Worm (Caenorhabditis elegans) whole organism, L3 larva: Measurements from ENCODE around the gene cah-1.
"Not testable (repeated sequence)": the region's sequence is repeated elsewhere in the genome, so short reads cannot be mapped to it uniquely, and the experiment has no call there.

Source experiments
- R02D3.7 ChIP-seq: fragments of 150-350 bp; optimal IDR thresholded peaks from 2 replicates; lab custom pipeline; 2014; ENCODE audit warnings: missing biosample characterization, missing genetic modification characterization
- ZK546.5 ChIP-seq: sonication (generic microtip); optimal IDR thresholded peaks from 2 replicates; lab custom pipeline; 2017; ENCODE audit warnings: missing biosample characterization, missing genetic modification characterization
- ama-1 ChIP-seq: fragments of 150-350 bp; optimal IDR thresholded peaks from 2 replicates; lab custom pipeline; 2018
- ceh-28 ChIP-seq: fragments of 150-350 bp; optimal IDR thresholded peaks from 2 replicates; lab custom pipeline; 2014; ENCODE audit warnings: missing biosample characterization, missing genetic modification reagents, missing genetic modification characterization
- ceh-82 ChIP-seq: fragments of 150-350 bp; optimal IDR thresholded peaks from 2 replicates; lab custom pipeline; 2014; ENCODE audit warnings: missing biosample characterization, missing genetic modification characterization
- ceh-9 ChIP-seq: sonication (generic microtip); optimal IDR thresholded peaks from 2 replicates; lab custom pipeline; 2018; ENCODE audit warnings: missing biosample characterization, missing genetic modification characterization
- daf-12 ChIP-seq: fragments of 150-350 bp; optimal IDR thresholded peaks from 2 replicates; lab custom pipeline; 2014; ENCODE audit warnings: missing biosample characterization, missing genetic modification reagents, missing genetic modification characterization
- egl-27 ChIP-seq: sonication (generic microtip); optimal IDR thresholded peaks from 4 replicates; lab custom pipeline; 2017; ENCODE audit warnings: missing biosample characterization, missing genetic modification reagents, missing genetic modification characterization
- egl-5 ChIP-seq: fragments of 150-350 bp; optimal IDR thresholded peaks from 2 replicates; lab custom pipeline; 2017; ENCODE audit warnings: missing biosample characterization, missing genetic modification reagents, missing genetic modification characterization, inconsistent platforms
- elt-3 ChIP-seq, 3 experiments: fragments of 150-350 bp in 1 of 3; sonication (generic microtip) in 2 of 3; optimal IDR thresholded peaks; 2 replicates in 2 of 3; 4 replicates in 1 of 3; lab custom pipeline; 2014 to 2017; ENCODE audit warnings: missing biosample characterization in 3 of 3, missing genetic modification characterization in 3 of 3
- eor-1 ChIP-seq, 2 experiments: fragments of 150-350 bp; optimal IDR thresholded peaks; 2 replicates each; lab custom pipeline; 2014 to 2018; ENCODE audit warnings: missing biosample characterization in 2 of 2, missing genetic modification characterization in 2 of 2
- fkh-10 ChIP-seq: sonication (generic microtip); optimal IDR thresholded peaks from 2 replicates; lab custom pipeline; 2017; ENCODE audit warnings: missing biosample characterization, missing genetic modification reagents, missing genetic modification characterization
- fkh-2 ChIP-seq: fragments of 150-350 bp; optimal IDR thresholded peaks from 2 replicates; lab custom pipeline; 2014; ENCODE audit warnings: missing biosample characterization, missing genetic modification reagents, missing genetic modification characterization
- fos-1 ChIP-seq: fragments of 150-350 bp; optimal IDR thresholded peaks from 2 replicates; lab custom pipeline; 2014; ENCODE audit warnings: missing biosample characterization, missing genetic modification characterization
- hmg-11 ChIP-seq: sonication (generic microtip); optimal IDR thresholded peaks from 2 replicates; lab custom pipeline; 2016; ENCODE audit warnings: missing genetic modification characterization, missing compliant biosample characterization
- jun-1 ChIP-seq: fragments of 150-350 bp; optimal IDR thresholded peaks from 2 replicates; lab custom pipeline; 2014; ENCODE audit warnings: missing biosample characterization, missing genetic modification reagents, missing genetic modification characterization
- lin-15B ChIP-seq: fragments of 150-350 bp; optimal IDR thresholded peaks from 2 replicates; lab custom pipeline; 2014; ENCODE audit warnings: missing biosample characterization, missing genetic modification characterization
- lsy-12 ChIP-seq: sonication (generic microtip); optimal IDR thresholded peaks from 2 replicates; lab custom pipeline; 2016; ENCODE audit warnings: mild to moderate bottlenecking, missing genetic modification characterization, missing compliant biosample characterization
- mdl-1 ChIP-seq: fragments of 150-350 bp; optimal IDR thresholded peaks from 2 replicates; lab custom pipeline; 2014; ENCODE audit warnings: missing biosample characterization, missing genetic modification characterization
- mml-1 ChIP-seq: fragments of 150-350 bp; sonication (generic microtip); optimal IDR thresholded peaks from 3 replicates; lab custom pipeline; 2014; ENCODE audit warnings: missing biosample characterization, missing genetic modification characterization
- nfya-1 ChIP-seq: sonication (generic microtip); optimal IDR thresholded peaks from 2 replicates; lab custom pipeline; 2017; ENCODE audit warnings: missing genetic modification characterization, mild to moderate bottlenecking, missing compliant biosample characterization, antibody characterized with exemption, moderate library complexity; ENCODE audit not compliant: insufficient read depth
- nhr-11 ChIP-seq: fragments of 150-350 bp; optimal IDR thresholded peaks from 2 replicates; lab custom pipeline; 2014; ENCODE audit warnings: missing biosample characterization, missing genetic modification characterization
- nhr-23 ChIP-seq: fragments of 150-350 bp; optimal IDR thresholded peaks from 2 replicates; lab custom pipeline; 2014; ENCODE audit warnings: missing biosample characterization, missing genetic modification reagents, missing genetic modification characterization
- nhr-237 ChIP-seq: fragments of 150-350 bp; optimal IDR thresholded peaks from 2 replicates; lab custom pipeline; 2014; ENCODE audit warnings: missing biosample characterization, missing genetic modification characterization
- nhr-25 ChIP-seq: sonication (generic microtip); optimal IDR thresholded peaks from 2 replicates; lab custom pipeline; 2017; ENCODE audit warnings: missing biosample characterization, missing genetic modification characterization
- nhr-28 ChIP-seq: fragments of 150-350 bp; optimal IDR thresholded peaks from 2 replicates; lab custom pipeline; 2014; ENCODE audit warnings: missing biosample characterization, missing genetic modification characterization
- nhr-67 ChIP-seq: fragments of 150-350 bp; optimal IDR thresholded peaks from 2 replicates; lab custom pipeline; 2014; ENCODE audit warnings: missing biosample characterization, missing genetic modification characterization
- nhr-76 ChIP-seq: fragments of 150-350 bp; sonication (generic microtip); optimal IDR thresholded peaks from 5 replicates; lab custom pipeline; 2014; ENCODE audit warnings: missing biosample characterization, missing genetic modification characterization
- pha-4 ChIP-seq: fragments of 150-350 bp; optimal IDR thresholded peaks from 2 replicates; lab custom pipeline; 2014; ENCODE audit warnings: missing biosample characterization, missing genetic modification reagents, missing genetic modification characterization
- pqm-1 ChIP-seq: fragments of 150-350 bp; optimal IDR thresholded peaks from 2 replicates; lab custom pipeline; 2017; ENCODE audit warnings: missing biosample characterization, missing genetic modification characterization, inconsistent platforms
- sea-2 ChIP-seq: fragments of 150-350 bp; sonication (generic microtip); optimal IDR thresholded peaks from 4 replicates; lab custom pipeline; 2014; ENCODE audit warnings: missing biosample characterization, missing genetic modification reagents, missing genetic modification characterization
- snpc-4 ChIP-seq: fragments of 150-350 bp; optimal IDR thresholded peaks from 2 replicates; lab custom pipeline; 2014; ENCODE audit warnings: missing biosample characterization, missing genetic modification characterization
- tbx-2 ChIP-seq: sonication (generic microtip); optimal IDR thresholded peaks from 2 replicates; lab custom pipeline; 2016; ENCODE audit warnings: mild to moderate bottlenecking, missing genetic modification characterization, missing compliant biosample characterization
- unc-39 ChIP-seq: sonication (generic microtip); optimal IDR thresholded peaks from 4 replicates; lab custom pipeline; 2017; ENCODE audit warnings: missing biosample characterization, missing genetic modification characterization
- unc-62 ChIP-seq: fragments of 150-350 bp; sonication (generic microtip); optimal IDR thresholded peaks from 4 replicates; lab custom pipeline; 2014; ENCODE audit warnings: missing biosample characterization, missing genetic modification reagents, missing genetic modification characterization
- zag-1 ChIP-seq: fragments of 150-350 bp; optimal IDR thresholded peaks from 2 replicates; lab custom pipeline; 2014; ENCODE audit warnings: missing biosample characterization, missing genetic modification characterization
- ztf-4 ChIP-seq: fragments of 150-350 bp; optimal IDR thresholded peaks from 2 replicates; lab custom pipeline; 2014; ENCODE audit warnings: missing biosample characterization, missing genetic modification characterization

cah-1 gene

DNA sequence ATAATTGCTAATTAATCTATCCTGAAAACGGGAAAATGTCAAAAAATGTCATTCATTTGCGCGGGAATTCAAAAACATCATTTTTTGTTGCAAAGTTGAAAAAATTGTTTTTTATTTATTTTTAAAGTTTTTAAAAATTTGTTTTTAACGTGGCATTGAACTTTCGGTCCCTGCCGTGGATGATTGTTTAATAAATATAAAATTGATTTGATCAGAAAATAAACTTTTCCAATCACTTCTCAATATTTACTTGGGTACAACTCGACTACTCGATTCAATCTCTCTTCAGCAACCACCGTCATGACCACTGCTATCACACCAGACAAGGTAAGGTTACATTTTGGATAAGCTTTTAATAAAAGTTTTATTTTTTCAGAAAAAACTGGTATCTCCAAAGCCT, 23.0 kb downstream of the cah-1 start, which contains the start of gene C45G9.4:
Gene C45G9.4, plus strand, starts transcription at position 301 of the 400 bp plus-strand sequence.
- TF ChIP-seq mml-1 (tag; lab: Kevin White, UChicago); nhr-76; ama-1 (lab: Kevin White, UChicago): not testable (repeated sequence)

DNA sequence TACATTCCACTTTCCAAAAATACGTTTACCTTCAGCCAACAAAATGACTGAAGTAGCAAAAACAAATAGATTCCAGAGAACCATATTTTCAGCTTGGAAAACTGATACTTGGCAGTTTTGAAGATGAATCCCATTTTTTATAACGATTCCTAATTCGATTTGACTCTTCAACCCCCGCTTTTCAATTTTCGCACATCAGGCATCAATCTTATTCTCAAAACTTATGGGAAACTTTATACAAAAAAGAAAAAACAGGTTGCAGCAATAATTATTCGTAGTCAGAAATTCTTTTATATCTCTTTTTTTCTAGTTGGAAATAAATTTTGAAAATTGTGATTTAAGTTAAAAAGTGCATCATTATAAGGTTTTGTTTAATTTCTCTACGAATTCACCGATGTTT, 23.6 kb downstream of the cah-1 start, which contains the start of gene C45G9.10:
Gene C45G9.10, minus strand, starts transcription at position 101 of the 400 bp plus-strand sequence.
- no peak for TF ChIP-seq unc-39
- TF ChIP-seq lin-15B (tag; lab: Kevin White, UChicago) = no peak
- no peak for TF ChIP-seq zag-1 (tag; lab: Kevin White, UChicago)
- no peak for TF ChIP-seq unc-62 (GFP tag; lab: Kevin White, UChicago)
- no peak for TF ChIP-seq nhr-28
- TF ChIP-seq fkh-10 (GFP tag; lab: Kevin White, UChicago) = no peak
- no peak for TF ChIP-seq R02D3.7 (tag; lab: Kevin White, UChicago)
- TF ChIP-seq daf-12 = no peak
- TF ChIP-seq ceh-9 (tag; lab: Kevin White, UChicago) = no peak
- no peak for TF ChIP-seq lsy-12 (tag; lab: Kevin White, UChicago)
- no peak for TF ChIP-seq tbx-2

DNA sequence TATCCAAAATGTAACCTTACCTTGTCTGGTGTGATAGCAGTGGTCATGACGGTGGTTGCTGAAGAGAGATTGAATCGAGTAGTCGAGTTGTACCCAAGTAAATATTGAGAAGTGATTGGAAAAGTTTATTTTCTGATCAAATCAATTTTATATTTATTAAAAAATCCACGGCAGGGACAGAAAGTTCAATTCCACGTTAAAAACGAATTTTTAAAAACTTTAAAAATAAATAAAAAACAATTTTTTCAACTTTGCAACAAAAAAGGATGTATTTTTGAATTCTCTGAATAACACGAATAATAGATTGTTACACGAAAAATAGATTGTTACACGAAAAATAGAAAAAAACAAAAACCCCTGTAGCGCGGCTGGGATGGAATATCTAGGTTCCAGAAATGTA, 29.7 kb downstream of the cah-1 start, which contains the start of gene C45G9.9:
Gene C45G9.9, minus strand, starts transcription at position 101 of the 400 bp plus-strand sequence.
- TF ChIP-seq egl-5 (tag; lab: Kevin White, UChicago); unc-62 (GFP tag; lab: Kevin White, UChicago); nhr-28: not testable (repeated sequence)

DNA sequence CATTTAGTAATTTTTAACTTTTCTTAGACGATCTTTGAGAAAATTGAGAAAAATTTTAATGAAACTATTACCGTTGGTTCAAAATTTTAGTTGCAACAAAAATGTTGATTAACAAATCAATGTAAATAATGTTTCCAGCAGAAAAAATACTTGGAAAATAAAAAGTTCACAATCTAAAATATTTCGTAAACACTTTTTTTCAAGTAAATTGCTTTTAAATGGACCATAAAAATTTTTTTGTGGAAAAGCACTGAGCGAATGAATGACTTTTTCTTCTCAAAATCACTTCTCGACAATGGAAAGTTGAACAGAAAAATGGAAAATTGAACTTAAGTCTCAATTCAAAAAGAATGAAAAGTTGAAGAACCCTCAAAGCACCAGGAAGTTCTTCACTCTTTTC, 31.9 kb downstream of the cah-1 start, which contains the start of gene C45G9.8:
Gene C45G9.8, minus strand, starts transcription at position 101 of the 400 bp plus-strand sequence.
- no peak for TF ChIP-seq ZK546.5 (tag; lab: Kevin White, UChicago)

ce11 chrIII:5051949-5052348, 33.5 kb downstream of the cah-1 start, which contains the start of gene C45G9.15:
C45G9.15 (minus strand) TSS chrIII:5052049.
- TF ChIP-seq nhr-23 = no peak
- no peak for TF ChIP-seq daf-12
- TF ChIP-seq hmg-11 (tag; lab: Kevin White, UChicago) = no peak
- no peak for TF ChIP-seq ZK546.5 (tag; lab: Kevin White, UChicago)
- TF ChIP-seq nfya-1 (tag; lab: Kevin White, UChicago) = no peak
- TF ChIP-seq nhr-67 (tag; lab: Kevin White, UChicago) = no peak
- TF ChIP-seq ztf-4 = no peak
- TF ChIP-seq elt-3 (tag; optimal IDR thresholded peaks at IDR 0.05; lab: Kevin White, UChicago) = no peak
- TF ChIP-seq unc-62 (GFP tag; lab: Kevin White, UChicago) = no peak
- no peak for TF ChIP-seq egl-5 (tag; lab: Kevin White, UChicago)
- no peak for TF ChIP-seq nhr-25
- TF ChIP-seq eor-1 (tag; optimal IDR thresholded peaks at IDR 0.05; lab: Kevin White, UChicago) = no peak

DNA sequence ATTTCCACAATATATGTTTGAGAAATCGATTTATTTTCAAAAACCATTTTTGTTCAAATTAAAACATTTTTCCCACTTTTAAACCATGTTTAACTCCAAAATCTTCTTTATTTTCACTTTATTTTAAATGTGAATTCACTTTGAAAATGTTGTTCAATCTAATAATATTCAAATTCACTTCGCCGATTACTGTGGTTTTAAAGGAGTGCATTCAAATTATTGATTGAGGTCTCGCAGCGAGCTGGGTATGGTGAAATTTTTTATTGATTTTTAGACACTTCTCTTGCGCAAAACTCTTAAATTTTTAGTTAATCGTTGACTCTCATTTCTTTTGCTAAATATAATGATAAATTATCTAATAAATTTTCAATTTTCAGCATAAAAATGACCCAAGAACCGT, 37.7 kb downstream of the cah-1 start, which contains the start of gene C45G9.5:
Gene C45G9.5, plus strand, starts transcription at position 378 of the 400 bp plus-strand sequence.
- TF ChIP-seq fkh-10 (GFP tag; lab: Kevin White, UChicago) = no peak
- no peak for TF ChIP-seq pha-4 (tag; lab: Kevin White, UChicago)
- no peak for TF ChIP-seq lsy-12 (tag; lab: Kevin White, UChicago)
- TF ChIP-seq nhr-237 (tag; lab: Kevin White, UChicago) = no peak
- TF ChIP-seq ztf-4 = no peak
- TF ChIP-seq fkh-2 (tag; lab: Kevin White, UChicago) = no peak
- no peak for TF ChIP-seq mdl-1
- TF ChIP-seq nhr-28 = no peak
- TF ChIP-seq nhr-67 (tag; lab: Kevin White, UChicago) = no peak
- TF ChIP-seq hmg-11 (tag; lab: Kevin White, UChicago) = no peak

- TF ChIP-seq ZK546.5 (tag; lab: Kevin White, UChicago) = no peak
- TF ChIP-seq nhr-67 (tag; lab: Kevin White, UChicago) = no peak
- TF ChIP-seq zag-1 (tag; lab: Kevin White, UChicago) = no peak
- no peak for TF ChIP-seq mml-1 (tag; lab: Kevin White, UChicago)
- TF ChIP-seq jun-1 (tag; lab: Kevin White, UChicago) = peak; percentile 5
- peak; percentile 32 for TF ChIP-seq pha-4 (tag; lab: Kevin White, UChicago)
- TF ChIP-seq ztf-4 = no peak
- no peak for TF ChIP-seq hmg-11 (tag; lab: Kevin White, UChicago)
- no peak for TF ChIP-seq fos-1 (tag; lab: Kevin White, UChicago)
- no peak for TF ChIP-seq unc-62 (GFP tag; lab: Kevin White, UChicago)
- TF ChIP-seq elt-3 (tag; optimal IDR thresholded peaks at IDR 0.05; lab: Kevin White, UChicago) = no peak
- no peak for TF ChIP-seq sea-2
- TF ChIP-seq snpc-4 = peak; percentile 80
- no peak for TF ChIP-seq lsy-12 (tag; lab: Kevin White, UChicago)
- TF ChIP-seq fkh-2 (tag; lab: Kevin White, UChicago) = no peak
- no peak for TF ChIP-seq nhr-237 (tag; lab: Kevin White, UChicago)
- TF ChIP-seq unc-39 = no peak
- no peak for TF ChIP-seq egl-27 (tag; lab: Kevin White, UChicago)
- TF ChIP-seq nhr-28 = no peak
- peak; percentile 17 for TF ChIP-seq fkh-10 (GFP tag; lab: Kevin White, UChicago)
- TF ChIP-seq pqm-1 (tag; lab: Kevin White, UChicago) = peak; percentile 0
- no peak for TF ChIP-seq egl-5 (tag; lab: Kevin White, UChicago)
- TF ChIP-seq daf-12 = no peak
- no peak for TF ChIP-seq nhr-11 (tag; lab: Kevin White, UChicago)
- TF ChIP-seq ama-1 (lab: Kevin White, UChicago) = no peak
- no peak for TF ChIP-seq ceh-28 (tag; lab: Kevin White, UChicago)
- TF ChIP-seq ceh-82 (tag; lab: Kevin White, UChicago) = no peak
Observed at ce11 chrIII:5047175-5047574, 38.3 kb downstream of the cah-1 start, which contains the start of gene txbp-3. txbp-3 (minus strand) TSS chrIII:5047459.
